Fruit fly (Drosophila melanogaster) whole organism, embryonic: ENCODE measurements around the gene Atat.

ENCODE experiments used
- Asciz ChIP-seq: fragments of 200-800 bp; sonication (Bioruptor generic); optimal IDR thresholded peaks from 2 replicates; lab custom pipeline; 2017; ENCODE audit warnings: missing biosample characterization, mild to moderate bottlenecking, missing genetic modification characterization, missing genetic modification reagents
- Blimp-1 ChIP-seq: fragments of 200-800 bp; sonication (Bioruptor generic); optimal IDR thresholded peaks from 3 replicates; lab custom pipeline; 2018; ENCODE audit warnings: missing biosample characterization, missing genetic modification characterization, mild to moderate bottlenecking, moderate library complexity, missing genetic modification reagents
- CG10147 ChIP-seq: fragments of 200-800 bp; sonication (Bioruptor generic); optimal IDR thresholded peaks from 2 replicates; lab custom pipeline; 2019; ENCODE audit warnings: missing biosample characterization, mild to moderate bottlenecking, missing genetic modification characterization, moderate library complexity
- CG11504 ChIP-seq: fragments of 200-800 bp; sonication (Bioruptor generic); optimal IDR thresholded peaks from 3 replicates; lab custom pipeline; 2019; ENCODE audit warnings: missing biosample characterization, mild to moderate bottlenecking, missing genetic modification characterization, moderate library complexity
- CG11695 ChIP-seq: fragments of 200-800 bp; sonication (Bioruptor generic); IDR thresholded peaks from 3 replicates; pipeline ENCODE4 v1.3.6; 2022; ENCODE audit warnings: missing biosample characterization, missing genetic modification characterization
- CG12219 ChIP-seq: fragments of 200-800 bp; sonication (Bioruptor generic); optimal IDR thresholded peaks from 3 replicates; lab custom pipeline; 2018; ENCODE audit warnings: missing biosample characterization, mild to moderate bottlenecking, missing genetic modification characterization
- CG12659 ChIP-seq: fragments of 200-800 bp; sonication (Bioruptor generic); optimal IDR thresholded peaks from 3 replicates; lab custom pipeline; 2017; ENCODE audit warnings: mild to moderate bottlenecking, missing biosample characterization, missing genetic modification reagents, missing genetic modification characterization
- CG13296 ChIP-seq: fragments of 200-800 bp; sonication (Bioruptor generic); optimal IDR thresholded peaks from 3 replicates; lab custom pipeline; 2018; ENCODE audit warnings: missing biosample characterization, mild to moderate bottlenecking, missing genetic modification characterization
- CG13424 ChIP-seq: fragments of 200-800 bp; sonication (Bioruptor generic); optimal IDR thresholded peaks from 2 replicates; lab custom pipeline; 2019; ENCODE audit warnings: missing biosample characterization, mild to moderate bottlenecking, missing genetic modification characterization, moderate library complexity
- CG13775 ChIP-seq: fragments of 200-800 bp; sonication (Bioruptor generic); optimal IDR thresholded peaks from 3 replicates; lab custom pipeline; 2017; ENCODE audit warnings: missing biosample characterization, mild to moderate bottlenecking, missing genetic modification characterization
- CG15269 ChIP-seq: fragments of 200-800 bp; sonication (Bioruptor generic); optimal IDR thresholded peaks from 2 replicates; lab custom pipeline; 2018; ENCODE audit warnings: missing biosample characterization, mild to moderate bottlenecking, missing genetic modification characterization, moderate library complexity
- CG15601 ChIP-seq: fragments of 200-800 bp; sonication (Bioruptor generic); optimal IDR thresholded peaks from 3 replicates; lab custom pipeline; 2019; ENCODE audit warnings: missing biosample characterization, mild to moderate bottlenecking, missing genetic modification characterization, moderate library complexity
- CG1647 ChIP-seq: fragments of 200-800 bp; sonication (Bioruptor generic); optimal IDR thresholded peaks from 3 replicates; lab custom pipeline; 2016; ENCODE audit warnings: missing biosample characterization, missing genetic modification characterization
- CG18599 ChIP-seq: fragments of 200-800 bp; sonication (Bioruptor generic); optimal IDR thresholded peaks from 3 replicates; lab custom pipeline; 2017; ENCODE audit warnings: missing biosample characterization, missing genetic modification characterization, mild to moderate bottlenecking, moderate library complexity, missing genetic modification reagents
- CG18619 ChIP-seq: fragments of 200-800 bp; sonication (Bioruptor generic); optimal IDR thresholded peaks from 3 replicates; lab custom pipeline; 2017; ENCODE audit warnings: missing biosample characterization, mild to moderate bottlenecking, missing genetic modification characterization
- CG2199 ChIP-seq: fragments of 200-800 bp; sonication (Bioruptor generic); IDR thresholded peaks from 3 replicates; pipeline ENCODE4 v1.3.6; 2022; ENCODE audit warnings: missing biosample characterization, missing genetic modification characterization
- CG34376 ChIP-seq: fragments of 200-800 bp; sonication (Bioruptor generic); optimal IDR thresholded peaks from 2 replicates; lab custom pipeline; 2018; ENCODE audit warnings: missing biosample characterization, mild to moderate bottlenecking, missing genetic modification characterization
- CG4820 ChIP-seq: fragments of 200-800 bp; sonication (Bioruptor generic); optimal IDR thresholded peaks from 3 replicates; lab custom pipeline; 2016; ENCODE audit warnings: missing biosample characterization, missing genetic modification characterization
- CG4854 ChIP-seq: fragments of 200-800 bp; sonication (Bioruptor generic); optimal IDR thresholded peaks from 2 replicates; lab custom pipeline; 2016; ENCODE audit warnings: missing biosample characterization, missing genetic modification characterization, inconsistent platforms
- CG6765 ChIP-seq: fragments of 200-800 bp; sonication (Bioruptor generic); optimal IDR thresholded peaks from 3 replicates; lab custom pipeline; 2017; ENCODE audit warnings: missing biosample characterization, mild to moderate bottlenecking, missing genetic modification characterization
- CG6791 ChIP-seq: fragments of 200-800 bp; sonication (Bioruptor generic); IDR thresholded peaks from 3 replicates; pipeline ENCODE4 v1.3.6; 2022; ENCODE audit warnings: missing biosample characterization, missing genetic modification characterization; ENCODE audit not compliant: partially characterized antibody
- CG7271 ChIP-seq: fragments of 200-800 bp; sonication (Bioruptor generic); optimal IDR thresholded peaks from 2 replicates; lab custom pipeline; 2018; ENCODE audit warnings: missing biosample characterization, mild to moderate bottlenecking, missing genetic modification characterization, moderate library complexity
- CG7556 ChIP-seq: fragments of 200-800 bp; sonication (Bioruptor generic); optimal IDR thresholded peaks from 2 replicates; lab custom pipeline; 2017; ENCODE audit warnings: missing biosample characterization, mild to moderate bottlenecking, missing genetic modification characterization
- CG7839 ChIP-seq: fragments of 200-800 bp; sonication (Bioruptor generic); optimal IDR thresholded peaks from 3 replicates; lab custom pipeline; 2018; ENCODE audit warnings: missing biosample characterization, mild to moderate bottlenecking, missing genetic modification characterization, moderate library complexity
- CG8924 ChIP-seq: fragments of 200-800 bp; optimal IDR thresholded peaks from 3 replicates; lab custom pipeline; 2019; ENCODE audit warnings: missing biosample characterization, mild to moderate bottlenecking, missing genetic modification characterization, moderate library complexity
- CG9609 ChIP-seq: fragments of 200-800 bp; sonication (Bioruptor generic); optimal IDR thresholded peaks from 3 replicates; lab custom pipeline; 2016; ENCODE audit warnings: missing biosample characterization, missing genetic modification characterization
- D19A ChIP-seq: fragments of 200-800 bp; optimal IDR thresholded peaks from 3 replicates; lab custom pipeline; 2019; ENCODE audit warnings: missing biosample characterization, mild to moderate bottlenecking, missing genetic modification characterization, moderate library complexity
- GATAe ChIP-seq: fragments of 200-800 bp; sonication (Bioruptor generic); conservative IDR thresholded peaks from 2 replicates; pipeline ENCODE4 v1.3.6; 2022; ENCODE audit warnings: missing biosample characterization, missing genetic modification characterization
- H15 ChIP-seq: fragments of 200-800 bp; sonication (Bioruptor generic); IDR thresholded peaks from 3 replicates; pipeline ENCODE4 v1.3.6; 2022; ENCODE audit warnings: missing biosample characterization, missing genetic modification characterization
- Hmr ChIP-seq: fragments of 200-800 bp; sonication (Bioruptor generic); optimal IDR thresholded peaks from 3 replicates; lab custom pipeline; 2017; ENCODE audit warnings: mild to moderate bottlenecking, missing biosample characterization, missing genetic modification reagents, missing genetic modification characterization
- Hmx ChIP-seq: fragments of 200-800 bp; sonication (Bioruptor generic); optimal IDR thresholded peaks from 2 replicates; lab custom pipeline; 2016; ENCODE audit warnings: missing biosample characterization, missing genetic modification characterization
- Hsf ChIP-seq: fragments of 200-800 bp; sonication (Bioruptor generic); optimal IDR thresholded peaks from 3 replicates; lab custom pipeline; 2016; ENCODE audit warnings: missing biosample characterization, missing genetic modification characterization
- Mes4 ChIP-seq: fragments of 200-800 bp; sonication (Bioruptor generic); optimal IDR thresholded peaks from 2 replicates; lab custom pipeline; 2016; ENCODE audit warnings: missing biosample characterization, missing genetic modification characterization
- Myb ChIP-seq: fragments of 200-800 bp; sonication (Bioruptor generic); optimal IDR thresholded peaks from 2 replicates; lab custom pipeline; 2016; ENCODE audit warnings: missing biosample characterization, missing genetic modification characterization
- Oli ChIP-seq: fragments of 200-800 bp; sonication (Bioruptor generic); optimal IDR thresholded peaks from 2 replicates; lab custom pipeline; 2018; ENCODE audit warnings: missing biosample characterization, mild to moderate bottlenecking, missing genetic modification characterization, moderate library complexity
- PHDP ChIP-seq: fragments of 200-800 bp; sonication (Bioruptor generic); optimal IDR thresholded peaks from 3 replicates; lab custom pipeline; 2018; ENCODE audit warnings: missing biosample characterization, mild to moderate bottlenecking, missing genetic modification characterization, moderate library complexity
- Ptx1 ChIP-seq: fragments of 200-800 bp; sonication (Bioruptor generic); IDR thresholded peaks from 2 replicates; pipeline ENCODE4 v1.3.6; 2022; ENCODE audit warnings: missing biosample characterization, missing genetic modification characterization
- Rfx ChIP-seq: fragments of 200-800 bp; sonication (Bioruptor generic); IDR thresholded peaks from 2 replicates; pipeline ENCODE4 v1.3.6; 2022; ENCODE audit warnings: missing biosample characterization, missing genetic modification characterization
- Xbp1 ChIP-seq: fragments of 200-800 bp; sonication (Bioruptor generic); optimal IDR thresholded peaks from 3 replicates; lab custom pipeline; 2016; ENCODE audit warnings: missing biosample characterization, mild to moderate bottlenecking, missing genetic modification characterization
- bsh ChIP-seq, 2 experiments: fragments of 200-800 bp; sonication (Bioruptor generic); optimal IDR thresholded peaks; 2 replicates each; lab custom pipeline; 2017 to 2018; ENCODE audit warnings: mild to moderate bottlenecking in 2 of 2, missing biosample characterization in 2 of 2, missing genetic modification characterization in 2 of 2, moderate library complexity in 1 of 2
- cas ChIP-seq: fragments of 200-800 bp; sonication (Bioruptor generic); IDR thresholded peaks from 2 replicates; pipeline ENCODE4 v1.3.6; 2022; ENCODE audit warnings: missing biosample characterization, missing genetic modification characterization
- chn ChIP-seq: fragments of 200-800 bp; sonication (Bioruptor generic); optimal IDR thresholded peaks from 2 replicates; lab custom pipeline; 2016; ENCODE audit warnings: missing biosample characterization, missing genetic modification characterization
- dmrt99B ChIP-seq: fragments of 200-800 bp; sonication (Bioruptor generic); optimal IDR thresholded peaks from 2 replicates; lab custom pipeline; 2018; ENCODE audit warnings: missing biosample characterization, mild to moderate bottlenecking, missing genetic modification characterization, moderate library complexity
- grau ChIP-seq: fragments of 200-800 bp; optimal IDR thresholded peaks from 3 replicates; lab custom pipeline; 2019; ENCODE audit warnings: missing biosample characterization, mild to moderate bottlenecking, missing genetic modification characterization, moderate library complexity
- nerfin-1 ChIP-seq: fragments of 200-800 bp; sonication (Bioruptor generic); optimal IDR thresholded peaks from 3 replicates; lab custom pipeline; 2019; ENCODE audit warnings: missing biosample characterization, mild to moderate bottlenecking, missing genetic modification characterization, moderate library complexity
- pho ChIP-seq: fragments of 200-800 bp; sonication (Bioruptor generic); optimal IDR thresholded peaks from 2 replicates; lab custom pipeline; 2016; ENCODE audit warnings: missing biosample characterization, missing genetic modification characterization
- row ChIP-seq: fragments of 200-800 bp; sonication (Bioruptor generic); IDR thresholded peaks from 3 replicates; pipeline ENCODE4 v1.3.6; 2022; ENCODE audit warnings: missing biosample characterization, missing genetic modification characterization
- sug ChIP-seq: fragments of 200-800 bp; optimal IDR thresholded peaks from 2 replicates; lab custom pipeline; 2019; ENCODE audit warnings: missing biosample characterization, mild to moderate bottlenecking, missing genetic modification characterization, moderate library complexity
- tna ChIP-seq: fragments of 200-800 bp; sonication (Bioruptor generic); IDR thresholded peaks from 2 replicates; pipeline ENCODE4 v1.3.6; 2022; ENCODE audit warnings: missing biosample characterization, missing genetic modification characterization; ENCODE audit not compliant: partially characterized antibody
- unpg ChIP-seq: fragments of 200-800 bp; sonication (Bioruptor generic); optimal IDR thresholded peaks from 3 replicates; lab custom pipeline; 2018; ENCODE audit warnings: missing biosample characterization, mild to moderate bottlenecking, missing genetic modification characterization, moderate library complexity

Gene Atat

DNA sequence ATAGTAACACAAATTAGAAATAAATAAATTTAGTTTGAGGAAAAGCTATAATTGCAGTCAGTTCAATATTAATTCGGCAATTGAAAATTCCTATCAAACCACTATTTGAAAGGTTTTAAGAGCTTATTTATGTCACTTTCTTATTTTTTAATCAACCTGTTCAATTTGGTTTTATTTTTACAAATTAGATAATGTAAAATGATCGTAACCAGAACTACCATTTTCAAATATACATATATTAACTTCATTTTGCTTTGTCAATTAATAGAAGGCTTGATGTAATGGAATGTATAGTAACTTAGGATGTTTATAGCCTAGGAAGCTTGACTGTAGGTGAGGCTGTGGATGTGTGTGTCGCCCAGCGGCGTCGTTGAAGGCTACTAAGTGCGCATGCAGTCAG lies 40.0 kb upstream of the Atat start (continued):
- TF ChIP-seq CG9609 (GFP tag; lab: Kevin White, UChicago) (no peak), CG15269 (tag; lab: Kevin White, UChicago) (peak; percentile 26), tna (GFP tag; lab: Robert Waterston, UW) (no peak), dmrt99B (peak; percentile 60), PHDP (tag; lab: Kevin White, UChicago) (peak; percentile 17), CG10147 (GFP tag; lab: Kevin White, UChicago) (peak; percentile 34), Ptx1 (GFP tag; lab: Robert Waterston, UW) (0 out of 2 replicates have a peak, but pooled peaks have one; percentile 23), Blimp-1 (GFP tag; lab: Kevin White, UChicago) (peak; percentile 13), chn (GFP tag; lab: Kevin White, UChicago) (no peak), unpg (GFP tag; lab: Kevin White, UChicago) (peak; percentile 27), CG18619 (GFP tag; lab: Kevin White, UChicago) (peak; percentile 26), Hmr (GFP tag; lab: Kevin White, UChicago) (peak; percentile 32), nerfin-1 (peak; percentile 34), GATAe (GFP tag; lab: Robert Waterston, UW) (no peak), CG34376 (GFP tag; lab: Kevin White, UChicago) (peak; percentile 37), CG13775 (peak; percentile 15), CG8924 (tag; lab: Kevin White, UChicago) (peak; percentile 41), CG12219 (GFP tag; lab: Kevin White, UChicago) (no peak), CG1647 (no peak), cas (GFP tag; lab: Robert Waterston, UW) (no peak), Asciz (GFP tag; lab: Kevin White, UChicago) (peak; percentile 7), CG4854 (GFP tag; lab: Kevin White, UChicago) (no peak), pho (peak; percentile 25), CG13296 (GFP tag; lab: Kevin White, UChicago) (peak; percentile 22), grau (peak; percentile 88), Myb (no peak), CG11695 (no peak), Oli (tag; lab: Kevin White, UChicago) (peak; percentile 48), row (GFP tag; lab: Robert Waterston, UW) (peak; percentile 51; the same call in 2 of the 3 replicates), Rfx (GFP tag; lab: Robert Waterston, UW) (no peak), CG11504 (tag; lab: Kevin White, UChicago) (peak; percentile 69), Mes4 (GFP tag; lab: Kevin White, UChicago) (no peak), CG12659 (GFP tag; lab: Kevin White, UChicago) (peak; percentile 41), CG6765 (GFP tag; lab: Kevin White, UChicago) (peak; percentile 29), sug (tag; lab: Kevin White, UChicago) (peak; percentile 16), CG6791 (no peak), bsh (GFP tag; optimal IDR thresholded peaks at IDR 0.05; lab: Kevin White, UChicago) (peak in 1 of 2 experiments; percentile 29), CG15601 (tag; lab: Kevin White, UChicago) (peak; percentile 10), CG7556 (GFP tag; lab: Kevin White, UChicago) (peak; percentile 74), D19A (tag; lab: Kevin White, UChicago) (peak; percentile 0), H15 (GFP tag; lab: Robert Waterston, UW) (no peak), CG18599 (peak; percentile 58), Hmx (no peak), CG13424 (tag; lab: Kevin White, UChicago) (peak; percentile 59), CG7839 (peak; percentile 57), CG7271 (tag; lab: Kevin White, UChicago) (no peak), CG2199 (no peak), Hsf (GFP tag; lab: Kevin White, UChicago) (peak; percentile 8), Xbp1 (peak; percentile 11), CG4820 (GFP tag; lab: Kevin White, UChicago) (no peak)
